Fruit fly (Drosophila melanogaster): ENCODE data around the gene Tdh.

The Tdh gene

DNA sequence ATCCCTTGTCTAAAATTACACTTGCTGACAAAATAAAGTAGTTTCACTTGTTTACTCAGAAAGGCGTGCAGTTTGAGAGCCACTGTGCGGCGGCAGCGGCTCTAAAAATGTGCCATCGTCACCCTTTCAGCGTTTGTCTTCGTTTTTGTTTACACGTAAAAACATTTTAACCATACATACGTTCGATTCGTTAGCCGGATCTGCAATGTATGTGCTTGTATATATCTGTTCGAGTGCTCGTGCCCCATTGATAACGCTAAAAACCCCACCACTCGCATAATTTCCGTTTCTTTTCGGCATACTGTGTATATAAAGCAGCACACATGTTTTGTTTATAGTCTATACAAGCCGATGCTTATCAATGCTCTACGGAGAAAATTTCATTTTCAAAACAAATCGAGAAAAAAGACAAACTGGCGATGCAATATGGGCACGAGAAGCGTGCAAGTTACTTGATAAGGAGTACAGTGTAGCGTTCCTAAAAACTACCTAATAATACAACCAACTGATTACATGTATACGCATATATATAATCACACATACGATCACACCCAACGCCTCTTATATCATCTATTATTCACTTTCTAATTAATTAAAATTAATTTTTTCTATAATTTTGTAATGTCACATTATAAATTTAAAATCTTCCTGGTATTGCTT is 49.9 kb downstream of the Tdh start (continued):
- TF ChIP-seq crol (GFP tag; IDR thresholded peaks at IDR 0.05) = no peak
- TF ChIP-seq CG7839 (tag; optimal IDR thresholded peaks at IDR 0.05) = peak; percentile 45
- TF ChIP-seq lmd (GFP tag; IDR thresholded peaks at IDR 0.05) = no peak
- TF ChIP-seq CG12744 (GFP tag; optimal IDR thresholded peaks at IDR 0.05) = no peak
- 0 out of 3 replicates have a peak, but pooled peaks have one; percentile 12 for TF ChIP-seq ken (GFP tag; IDR thresholded peaks at IDR 0.05)
- TF ChIP-seq CG12659 (GFP tag; optimal IDR thresholded peaks at IDR 0.05) = peak; percentile 37
- peak; percentile 91 for TF ChIP-seq Kr (GFP tag; optimal IDR thresholded peaks at IDR 0.05)
- peak; percentile 36; the same call in 1 of the 2 replicates for TF ChIP-seq HLH3B (GFP tag; IDR thresholded peaks at IDR 0.05)
- TF ChIP-seq Ptx1 (GFP tag; IDR thresholded peaks at IDR 0.05) = peak; percentile 45
- TF ChIP-seq Pdp1 (GFP tag; optimal IDR thresholded peaks at IDR 0.05) = peak in 1 of 2 experiments; percentile 14
- TF ChIP-seq CG18262 (tag; optimal IDR thresholded peaks at IDR 0.05) = peak; percentile 66
- TF ChIP-seq CG31441 (GFP tag; IDR thresholded peaks at IDR 0.05) = peak; percentile 74
- peak; percentile 56 for TF ChIP-seq CG1233 (GFP tag; optimal IDR thresholded peaks at IDR 0.05)
- TF ChIP-seq peb (GFP tag; IDR thresholded peaks at IDR 0.05) = no peak
- no peak for TF ChIP-seq CG11723 (GFP tag; optimal IDR thresholded peaks at IDR 0.05)
- TF ChIP-seq CG7786 (GFP tag; optimal IDR thresholded peaks at IDR 0.05) = no peak
- TF ChIP-seq CG12299 (tag; optimal IDR thresholded peaks at IDR 0.05) = no peak
- TF ChIP-seq Six4 (GFP tag; optimal IDR thresholded peaks at IDR 0.05) = peak; percentile 42
- TF ChIP-seq en (GFP tag; optimal IDR thresholded peaks at IDR 0.05) = no peak
- TF ChIP-seq CG4328 (GFP tag; optimal IDR thresholded peaks at IDR 0.05) = no peak
- TF ChIP-seq CG15073 (GFP tag; optimal IDR thresholded peaks at IDR 0.05) = no peak
- no peak for TF ChIP-seq CG8944 (GFP tag; optimal IDR thresholded peaks at IDR 0.05)
- TF ChIP-seq Mad (GFP tag; optimal IDR thresholded peaks at IDR 0.05) = no peak
- TF ChIP-seq CG14441 (GFP tag; IDR thresholded peaks at IDR 0.05) = peak; percentile 49; the same call in 1 of the 2 replicates
- no peak for TF ChIP-seq maf-S (GFP tag; optimal IDR thresholded peaks at IDR 0.05)
- peak; percentile 31 for TF ChIP-seq sd (tag; optimal IDR thresholded peaks at IDR 0.05)
- no peak for TF ChIP-seq NK7.1 (GFP tag; optimal IDR thresholded peaks at IDR 0.05)
- peak; percentile 62 for TF ChIP-seq Oli (tag; optimal IDR thresholded peaks at IDR 0.05)
- TF ChIP-seq org-1 (GFP tag; optimal IDR thresholded peaks at IDR 0.05) = no peak
- no peak for TF ChIP-seq C15 (GFP tag; IDR thresholded peaks at IDR 0.05)
- TF ChIP-seq CG10462 (GFP tag; optimal IDR thresholded peaks at IDR 0.05) = no peak
- 0 out of 2 replicates have a peak, but pooled peaks have one; percentile 9 for TF ChIP-seq Scr (GFP tag; IDR thresholded peaks at IDR 0.05; ENCODE audit: partially characterized antibody)
- TF ChIP-seq CG8089 (GFP tag; optimal IDR thresholded peaks at IDR 0.05) = no peak
- TF ChIP-seq H15 (GFP tag; IDR thresholded peaks at IDR 0.05) = no peak
- peak; percentile 65 for TF ChIP-seq CG17829 (tag; optimal IDR thresholded peaks at IDR 0.05)
- 0 out of 3 replicates have a peak, but pooled peaks have one; percentile 42 for TF ChIP-seq Opbp (GFP tag; IDR thresholded peaks at IDR 0.05; ENCODE audit: partially characterized antibody)
- TF ChIP-seq Atf3 (GFP tag; optimal IDR thresholded peaks at IDR 0.05) = no peak
- TF ChIP-seq aop (GFP tag; IDR thresholded peaks at IDR 0.05) = no peak
- no peak for TF ChIP-seq CkIIα-i1 (GFP tag; IDR thresholded peaks at IDR 0.05)
- TF ChIP-seq HmgZ (tag; optimal IDR thresholded peaks at IDR 0.05) = no peak
- peak; percentile 42 for TF ChIP-seq ind (GFP tag; optimal IDR thresholded peaks at IDR 0.05)
- TF ChIP-seq CG3726 (GFP tag; IDR thresholded peaks at IDR 0.05) = no peak
- TF ChIP-seq CG2875 (GFP tag; optimal IDR thresholded peaks at IDR 0.05) = no peak
- TF ChIP-seq CG30020 (tag; optimal IDR thresholded peaks at IDR 0.05) = peak; percentile 10
- no peak for TF ChIP-seq vnd (GFP tag; IDR thresholded peaks at IDR 0.05; ENCODE audit: partially characterized antibody)
- peak; percentile 8; the same call in 1 of the 2 replicates for TF ChIP-seq CG17328 (GFP tag; IDR thresholded peaks at IDR 0.05)
- peak; percentile 15 for TF ChIP-seq Usf (GFP tag; optimal IDR thresholded peaks at IDR 0.05)
- TF ChIP-seq PHDP (tag; optimal IDR thresholded peaks at IDR 0.05) = peak; percentile 45
- no peak for TF ChIP-seq CG6175 (GFP tag; IDR thresholded peaks at IDR 0.05)
- no peak for TF ChIP-seq BEAF-32 (GFP tag; optimal IDR thresholded peaks at IDR 0.05)
